Worm (Caenorhabditis elegans) whole organism, late embryonic: Measurements from ENCODE around the gene Y43F8B.10.

Experiments
- C38D4.7 ChIP-seq: fragments of 200-800 bp; sonication (Bioruptor generic); optimal IDR thresholded peaks from 2 replicates; lab custom pipeline; 2018; ENCODE audit warnings: mild to moderate bottlenecking, missing genetic modification characterization, moderate library complexity, missing compliant biosample characterization
- T23F11.4 ChIP-seq: fragments of 200-800 bp; sonication (Bioruptor generic); optimal IDR thresholded peaks from 2 replicates; lab custom pipeline; 2018; ENCODE audit warnings: mild to moderate bottlenecking, missing genetic modification characterization, missing compliant biosample characterization
- elt-2 ChIP-seq: sonication (generic microtip); optimal IDR thresholded peaks from 2 replicates; lab custom pipeline; 2016; ENCODE audit warnings: missing genetic modification reagents, missing genetic modification characterization, missing compliant biosample characterization
- hlh-15 ChIP-seq: sonication (generic microtip); optimal IDR thresholded peaks from 2 replicates; lab custom pipeline; 2016; ENCODE audit warnings: missing genetic modification characterization, missing compliant biosample characterization
- nfya-1 ChIP-seq: sonication (generic microtip); optimal IDR thresholded peaks from 2 replicates; lab custom pipeline; 2017; ENCODE audit warnings: missing genetic modification characterization, mild to moderate bottlenecking, missing compliant biosample characterization, antibody characterized with exemption, moderate library complexity
- pag-3 ChIP-seq: sonication (generic microtip); optimal IDR thresholded peaks from 2 replicates; lab custom pipeline; 2016; ENCODE audit warnings: missing compliant biosample characterization, missing genetic modification characterization, borderline replicate concordance
- tbx-7 ChIP-seq: sonication (generic microtip); optimal IDR thresholded peaks from 2 replicates; lab custom pipeline; 2016; ENCODE audit warnings: missing genotype, missing genetic modification characterization, missing compliant biosample characterization
- unc-3 ChIP-seq, 2 experiments: fragments of 200-800 bp in 1 of 2; sonication (Bioruptor generic) in 1 of 2; sonication (generic microtip) in 1 of 2; conservative IDR thresholded peaks in 1 of 2; optimal IDR thresholded peaks in 1 of 2; 2 replicates each; pipeline versions ENCODE4 v1.3.6 to Lab custom; 2016 to 2022; ENCODE audit warnings: missing compliant biosample characterization in 2 of 2, missing genetic modification characterization in 2 of 2, missing genetic modification reagents in 1 of 2
- unc-86 ChIP-seq: sonication (generic microtip); optimal IDR thresholded peaks from 2 replicates; lab custom pipeline; 2016; ENCODE audit warnings: missing genetic modification characterization, missing compliant biosample characterization

DNA sequence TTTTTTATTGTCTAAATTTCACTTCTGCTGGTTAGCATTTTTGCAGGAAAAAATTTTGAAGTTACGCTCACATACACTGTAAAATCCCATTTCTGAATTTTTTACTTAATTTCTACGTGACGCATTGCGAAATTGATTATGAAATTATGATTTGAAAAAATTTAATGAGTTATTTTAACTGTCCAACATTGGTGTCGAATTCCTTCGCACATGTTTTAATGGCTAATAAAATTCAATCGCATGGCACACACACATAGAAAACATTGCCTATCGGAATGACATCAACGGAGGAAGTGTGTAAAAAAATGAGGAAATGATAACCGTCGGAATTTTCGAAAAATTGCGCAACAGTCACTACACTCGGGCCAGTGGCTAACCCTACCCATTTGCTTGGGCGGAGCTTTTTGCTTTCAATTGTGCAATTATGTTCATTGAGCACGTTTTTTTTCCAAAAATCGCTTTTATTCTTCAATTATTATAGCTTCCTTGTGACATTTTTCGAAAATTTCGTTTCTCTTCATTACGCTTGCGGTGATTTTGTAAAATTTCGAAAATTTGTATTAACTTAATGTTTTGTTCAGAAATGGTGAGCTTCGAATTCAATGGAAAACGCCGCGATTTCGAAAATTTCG is 40.3 kb upstream of the Y43F8B.10 start, which contains the start of gene C25F9.16:
- TF ChIP-seq elt-2 (no peak), unc-86 (no peak), unc-3 (GFP tag; conservative IDR thresholded peaks at IDR 0.05; lab: Robert Waterston, UW) (no peak), unc-3 (tag; optimal IDR thresholded peaks at IDR 0.05; lab: Kevin White, UChicago) (no peak), pag-3 (tag; lab: Kevin White, UChicago) (no peak), hlh-15 (tag; lab: Kevin White, UChicago) (no peak), nfya-1 (tag; lab: Kevin White, UChicago) (no peak), T23F11.4 (GFP tag; lab: Kevin White, UChicago) (no peak), C38D4.7 (no peak), tbx-7 (tag; lab: Kevin White, UChicago) (no peak)
